Worm (Caenorhabditis elegans): Measurements from ENCODE around the gene C45G7.4.

DNA sequence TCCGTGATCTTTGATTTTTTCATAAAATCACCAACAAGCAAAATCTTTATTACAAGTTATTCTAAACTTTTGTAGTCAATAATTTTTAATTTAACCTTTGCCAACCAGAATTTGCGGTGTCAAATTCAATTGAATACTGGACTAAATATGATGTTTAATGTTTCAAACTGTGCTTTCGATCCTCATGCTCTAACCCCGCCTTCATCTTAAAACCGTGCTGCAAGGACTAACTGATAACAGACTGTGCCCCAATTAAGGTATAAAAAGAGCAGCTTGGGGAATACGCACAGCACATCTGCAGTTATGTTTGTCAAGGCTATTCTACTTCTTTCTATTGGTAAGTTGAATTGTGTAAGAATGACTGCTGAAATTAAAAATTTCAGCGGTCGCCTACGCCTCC lies 34.6 kb downstream of the C45G7.4 start, which contains the start of gene ilys-2:
- TF ChIP-seq nhr-237 (tag; optimal IDR thresholded peaks at IDR 0.05) (no peak), elt-3 (tag; optimal IDR thresholded peaks at IDR 0.05) (no peak), nhr-76 (tag; optimal IDR thresholded peaks at IDR 0.05) (no peak), unc-62 (GFP tag; optimal IDR thresholded peaks at IDR 0.05) (no peak), snpc-4 (tag; optimal IDR thresholded peaks at IDR 0.05) (no peak), hlh-1 (tag; optimal IDR thresholded peaks at IDR 0.05) (no peak), nhr-12 (tag; optimal IDR thresholded peaks at IDR 0.05) (no peak), mls-2 (tag; optimal IDR thresholded peaks at IDR 0.05) (no peak), bed-3 (GFP tag; optimal IDR thresholded peaks at IDR 0.05) (no peak), unc-39 (tag; optimal IDR thresholded peaks at IDR 0.05) (no peak)

All from whole organism, mixed stage, embryonic.